Fruit fly (Drosophila melanogaster) whole organism, embryonic: ENCODE data around the gene Cog1.

Source experiments
- Atf-2 ChIP-seq: fragments of 200-800 bp; sonication (Bioruptor generic); optimal IDR thresholded peaks from 2 replicates; lab custom pipeline; 2016; ENCODE audit warnings: missing biosample characterization, missing genetic modification characterization
- CG11456 ChIP-seq: fragments of 200-800 bp; sonication (Bioruptor generic); IDR thresholded peaks from 3 replicates; pipeline ENCODE4 v1.3.6; 2022; ENCODE audit warnings: missing biosample characterization, missing genetic modification characterization
- CG12219 ChIP-seq: fragments of 200-800 bp; sonication (Bioruptor generic); optimal IDR thresholded peaks from 3 replicates; lab custom pipeline; 2018; ENCODE audit warnings: missing biosample characterization, mild to moderate bottlenecking, missing genetic modification characterization
- CG15479 ChIP-seq: fragments of 200-800 bp; sonication (Bioruptor generic); optimal IDR thresholded peaks from 3 replicates; lab custom pipeline; 2019; ENCODE audit warnings: missing biosample characterization, mild to moderate bottlenecking, missing genetic modification characterization, moderate library complexity
- CG18262 ChIP-seq: fragments of 200-800 bp; optimal IDR thresholded peaks from 3 replicates; lab custom pipeline; 2019; ENCODE audit warnings: missing biosample characterization, mild to moderate bottlenecking, missing genetic modification characterization, moderate library complexity
- CG18599 ChIP-seq: fragments of 200-800 bp; sonication (Bioruptor generic); optimal IDR thresholded peaks from 3 replicates; lab custom pipeline; 2017; ENCODE audit warnings: missing biosample characterization, missing genetic modification characterization, mild to moderate bottlenecking, moderate library complexity, missing genetic modification reagents
- CG18619 ChIP-seq: fragments of 200-800 bp; sonication (Bioruptor generic); optimal IDR thresholded peaks from 3 replicates; lab custom pipeline; 2017; ENCODE audit warnings: missing biosample characterization, mild to moderate bottlenecking, missing genetic modification characterization
- CG18764 ChIP-seq: fragments of 200-800 bp; sonication (Bioruptor generic); optimal IDR thresholded peaks from 3 replicates; lab custom pipeline; 2016; ENCODE audit warnings: missing biosample characterization, missing genetic modification characterization
- CG2202 ChIP-seq: fragments of 200-800 bp; sonication (Bioruptor generic); optimal IDR thresholded peaks from 2 replicates; lab custom pipeline; 2018; ENCODE audit warnings: missing biosample characterization, mild to moderate bottlenecking, missing genetic modification characterization
- CG2889 ChIP-seq: fragments of 200-800 bp; sonication (Bioruptor generic); IDR thresholded peaks from 3 replicates; pipeline ENCODE4 v1.3.6; 2022; ENCODE audit warnings: missing biosample characterization, missing genetic modification characterization
- CG6175 ChIP-seq: fragments of 200-800 bp; sonication (Bioruptor generic); IDR thresholded peaks from 3 replicates; pipeline ENCODE4 v1.3.6; 2022; ENCODE audit warnings: missing biosample characterization, missing genetic modification characterization
- CG6813 ChIP-seq: fragments of 200-800 bp; sonication (Bioruptor generic); optimal IDR thresholded peaks from 2 replicates; lab custom pipeline; 2017; ENCODE audit warnings: missing biosample characterization, missing genetic modification characterization, mild to moderate bottlenecking, moderate library complexity, missing genetic modification reagents
- CG8281 ChIP-seq: fragments of 200-800 bp; sonication (Bioruptor generic); optimal IDR thresholded peaks from 2 replicates; lab custom pipeline; 2018; ENCODE audit warnings: missing biosample characterization, mild to moderate bottlenecking, missing genetic modification characterization, moderate library complexity
- Chrac-16 ChIP-seq: fragments of 200-800 bp; sonication (Bioruptor generic); optimal IDR thresholded peaks from 3 replicates; lab custom pipeline; 2016; ENCODE audit warnings: missing biosample characterization, missing genetic modification characterization
- Dad ChIP-seq: fragments of 200-800 bp; sonication (Bioruptor generic); optimal IDR thresholded peaks from 3 replicates; lab custom pipeline; 2016; ENCODE audit warnings: missing biosample characterization, missing genetic modification characterization
- Deaf1 ChIP-seq: fragments of 200-800 bp; optimal IDR thresholded peaks from 3 replicates; lab custom pipeline; 2019; ENCODE audit warnings: missing biosample characterization, mild to moderate bottlenecking, missing genetic modification characterization, moderate library complexity
- Doc3 ChIP-seq: fragments of 200-800 bp; sonication (Bioruptor generic); IDR thresholded peaks from 3 replicates; pipeline ENCODE4 v1.3.6; 2022; ENCODE audit warnings: missing biosample characterization, missing genetic modification characterization; ENCODE audit not compliant: partially characterized antibody
- Eip74EF ChIP-seq, 2 experiments: fragments of 200-800 bp in 1 of 2; fragments of >200 bp in 1 of 2; sonication (Bioruptor generic) in 1 of 2; optimal IDR thresholded peaks; 2 replicates each; lab custom pipeline; 2017 to 2019; ENCODE audit warnings: missing biosample characterization in 2 of 2, missing genetic modification characterization in 2 of 2, mild to moderate bottlenecking in 1 of 2, moderate library complexity in 1 of 2
- Hmx ChIP-seq: fragments of 200-800 bp; sonication (Bioruptor generic); optimal IDR thresholded peaks from 2 replicates; lab custom pipeline; 2016; ENCODE audit warnings: missing biosample characterization, missing genetic modification characterization
- Hr3 ChIP-seq: fragments of 200-800 bp; sonication (Bioruptor generic); optimal IDR thresholded peaks from 3 replicates; lab custom pipeline; 2016; ENCODE audit warnings: missing biosample characterization, missing genetic modification characterization
- Hr78 ChIP-seq, 2 experiments: fragments of 200-800 bp in 1 of 2; fragments of >200 bp in 1 of 2; sonication (Bioruptor generic) in 1 of 2; optimal IDR thresholded peaks; 2 replicates each; lab custom pipeline; 2017 to 2019; ENCODE audit warnings: missing biosample characterization in 2 of 2, missing genetic modification characterization in 2 of 2, mild to moderate bottlenecking in 1 of 2, moderate library complexity in 1 of 2
- MBD-R2 ChIP-seq: fragments of 200-800 bp; sonication (Bioruptor generic); IDR thresholded peaks from 2 replicates; pipeline ENCODE4 v1.3.6; 2022; ENCODE audit warnings: missing biosample characterization, missing genetic modification characterization
- MESR4 ChIP-seq: fragments of 200-800 bp; sonication (Bioruptor generic); optimal IDR thresholded peaks from 2 replicates; lab custom pipeline; 2018; ENCODE audit warnings: missing biosample characterization, mild to moderate bottlenecking, missing genetic modification characterization, moderate library complexity
- Mad ChIP-seq: fragments of 200-800 bp; sonication (Bioruptor generic); optimal IDR thresholded peaks from 2 replicates; lab custom pipeline; 2016; ENCODE audit warnings: missing biosample characterization, missing genetic modification characterization
- Optix ChIP-seq: fragments of 200-800 bp; sonication (Bioruptor generic); IDR thresholded peaks from 3 replicates; pipeline ENCODE4 v1.3.6; 2022; ENCODE audit warnings: missing biosample characterization, missing genetic modification characterization
- Trl ChIP-seq, 3 experiments: fragments of >200 bp in 2 of 3; fragments of 200-800 bp in 1 of 3; sonication (Bioruptor generic) in 1 of 3; optimal IDR thresholded peaks; 2 replicates in 1 of 3; 3 replicates in 2 of 3; lab custom pipeline; 2016 to 2017; ENCODE audit warnings: missing biosample characterization in 1 of 3, missing genetic modification characterization in 1 of 3
- abd-A ChIP-seq: fragments of 200-800 bp; sonication (Bioruptor generic); optimal IDR thresholded peaks from 3 replicates; lab custom pipeline; 2019; ENCODE audit warnings: missing biosample characterization, mild to moderate bottlenecking, missing genetic modification characterization, moderate library complexity
- ap ChIP-seq: fragments of 200-800 bp; sonication (Bioruptor generic); IDR thresholded peaks from 2 replicates; pipeline ENCODE4 v1.3.6; 2022; ENCODE audit warnings: missing biosample characterization, missing genetic modification characterization
- bab2 ChIP-seq: fragments of 200-800 bp; sonication (Bioruptor generic); optimal IDR thresholded peaks from 2 replicates; lab custom pipeline; 2016; ENCODE audit warnings: missing biosample characterization, missing genetic modification characterization
- bcd ChIP-seq: fragments of 200-800 bp; sonication (Bioruptor generic); optimal IDR thresholded peaks from 2 replicates; lab custom pipeline; 2017; ENCODE audit warnings: missing biosample characterization, mild to moderate bottlenecking, missing genetic modification characterization
- ci ChIP-seq: fragments of 200-800 bp; sonication (Bioruptor generic); IDR thresholded peaks from 3 replicates; pipeline ENCODE4 v1.3.6; 2022; ENCODE audit warnings: missing biosample characterization, missing genetic modification characterization
- danr ChIP-seq: fragments of 200-800 bp; sonication (Bioruptor generic); IDR thresholded peaks from 2 replicates; pipeline ENCODE4 v1.3.6; 2022; ENCODE audit warnings: missing biosample characterization, missing genetic modification characterization
- gcm ChIP-seq: fragments of 200-800 bp; sonication (Bioruptor generic); optimal IDR thresholded peaks from 2 replicates; lab custom pipeline; 2019; ENCODE audit warnings: missing biosample characterization, mild to moderate bottlenecking, missing genetic modification characterization, moderate library complexity
- h ChIP-seq: fragments of >200 bp; optimal IDR thresholded peaks from 2 replicates; lab custom pipeline; 2017
- hb ChIP-seq: fragments of 200-800 bp; sonication (Bioruptor generic); IDR thresholded peaks from 3 replicates; pipeline ENCODE4 v1.3.6; 2022; ENCODE audit warnings: missing biosample characterization, missing genetic modification characterization; ENCODE audit not compliant: partially characterized antibody
- kah ChIP-seq: fragments of 200-800 bp; sonication (Bioruptor generic); optimal IDR thresholded peaks from 2 replicates; lab custom pipeline; 2018; ENCODE audit warnings: missing biosample characterization, mild to moderate bottlenecking, missing genetic modification characterization
- kay ChIP-seq: fragments of 200-800 bp; sonication (Bioruptor generic); optimal IDR thresholded peaks from 2 replicates; lab custom pipeline; 2016; ENCODE audit warnings: missing biosample characterization, missing genetic modification characterization
- lmd ChIP-seq: fragments of 200-800 bp; sonication (Bioruptor generic); IDR thresholded peaks from 2 replicates; pipeline ENCODE4 v1.3.6; 2022; ENCODE audit warnings: missing biosample characterization, missing genetic modification characterization
- nerfin-2 ChIP-seq: fragments of 200-800 bp; sonication (Bioruptor generic); IDR thresholded peaks from 2 replicates; pipeline ENCODE4 v1.3.6; 2022; ENCODE audit warnings: missing biosample characterization, missing genetic modification characterization; ENCODE audit not compliant: partially characterized antibody
- pros ChIP-seq: fragments of 200-800 bp; sonication (Bioruptor generic); optimal IDR thresholded peaks from 3 replicates; lab custom pipeline; 2019; ENCODE audit warnings: missing biosample characterization, mild to moderate bottlenecking, missing genetic modification characterization, moderate library complexity
- pzg ChIP-seq: fragments of 200-800 bp; sonication (Bioruptor generic); optimal IDR thresholded peaks from 3 replicates; lab custom pipeline; 2018; ENCODE audit warnings: missing biosample characterization, mild to moderate bottlenecking, missing genetic modification characterization, moderate library complexity
- seq ChIP-seq: fragments of 200-800 bp; sonication (Bioruptor generic); IDR thresholded peaks from 2 replicates; pipeline ENCODE4 v1.3.6; 2022; ENCODE audit warnings: missing biosample characterization, missing genetic modification characterization
- sim ChIP-seq: fragments of 200-800 bp; sonication (Bioruptor generic); IDR thresholded peaks from 2 replicates; pipeline ENCODE4 v1.3.6; 2022; ENCODE audit warnings: missing biosample characterization, missing genetic modification characterization
- tin ChIP-seq: fragments of 200-800 bp; sonication (Bioruptor generic); optimal IDR thresholded peaks from 3 replicates; lab custom pipeline; 2016; ENCODE audit warnings: missing biosample characterization, missing genetic modification characterization
- tio ChIP-seq: fragments of 200-800 bp; sonication (Bioruptor generic); optimal IDR thresholded peaks from 2 replicates; lab custom pipeline; 2017; ENCODE audit warnings: missing biosample characterization, missing genetic modification characterization, inconsistent platforms
- tna ChIP-seq: fragments of 200-800 bp; sonication (Bioruptor generic); IDR thresholded peaks from 2 replicates; pipeline ENCODE4 v1.3.6; 2022; ENCODE audit warnings: missing biosample characterization, missing genetic modification characterization; ENCODE audit not compliant: partially characterized antibody
- twi ChIP-seq: fragments of 200-800 bp; optimal IDR thresholded peaks from 2 replicates; lab custom pipeline; 2019; ENCODE audit warnings: missing biosample characterization, mild to moderate bottlenecking, missing genetic modification characterization, moderate library complexity
- unc-4 ChIP-seq: fragments of 200-800 bp; sonication (Bioruptor generic); IDR thresholded peaks from 2 replicates; pipeline ENCODE4 v1.3.6; 2022; ENCODE audit warnings: missing biosample characterization, missing genetic modification characterization; ENCODE audit not compliant: partially characterized antibody
- vvl ChIP-seq: fragments of 200-800 bp; sonication (Bioruptor generic); IDR thresholded peaks from 2 replicates; pipeline ENCODE4 v1.3.6; 2022; ENCODE audit warnings: missing biosample characterization, missing genetic modification characterization
- wdn ChIP-seq: fragments of 200-800 bp; sonication (Bioruptor generic); IDR thresholded peaks from 2 replicates; pipeline ENCODE4 v1.3.6; 2022; ENCODE audit warnings: missing biosample characterization, missing genetic modification characterization

Cog1 gene

dm6 chr3R:12244468-12245060, 25.1 kb upstream of the Cog1 start (continued):
- TF ChIP-seq bab2 (GFP tag; lab: Kevin White, UChicago) (no peak), Mad (no peak), lmd (GFP tag; lab: Robert Waterston, UW) (no peak), MBD-R2 (GFP tag; lab: Robert Waterston, UW) (no peak), CG2202 (tag; lab: Kevin White, UChicago) (no peak), CG12219 (GFP tag; lab: Kevin White, UChicago) (no peak), tio (GFP tag; lab: Kevin White, UChicago) (no peak), gcm (no peak), CG2889 (GFP tag; lab: Robert Waterston, UW) (no peak), Hr3 (no peak), tin (GFP tag; lab: Kevin White, UChicago) (no peak), sim (no peak), pzg (GFP tag; lab: Kevin White, UChicago) (no peak), Deaf1 (tag; lab: Kevin White, UChicago) (peak; percentile 82), wdn (GFP tag; lab: Robert Waterston, UW) (no peak), Optix (GFP tag; lab: Robert Waterston, UW) (no peak), ci (no peak; the same call in 2 of the 3 replicates), CG8281 (tag; lab: Kevin White, UChicago) (no peak), danr (GFP tag; lab: Robert Waterston, UW) (no peak), nerfin-2 (GFP tag; lab: Robert Waterston, UW) (no peak), Trl (optimal IDR thresholded peaks at IDR 0.05; lab: Kevin White, UChicago) (peak; percentile 59 to 69), Trl (GFP tag; optimal IDR thresholded peaks at IDR 0.05; lab: Kevin White, UChicago) (no peak), CG18619 (GFP tag; lab: Kevin White, UChicago) (no peak), CG6175 (peak; percentile 22; the same call in 1 of the 3 replicates), bcd (no peak), CG15479 (GFP tag; lab: Kevin White, UChicago) (no peak), Chrac-16 (no peak), abd-A (no peak), Hr78 (GFP tag; optimal IDR thresholded peaks at IDR 0.05; lab: Kevin White, UChicago) (peak in 1 of 2 experiments; percentile 62), CG18262 (tag; lab: Kevin White, UChicago) (no peak), twi (tag; lab: Kevin White, UChicago) (no peak), kah (GFP tag; lab: Kevin White, UChicago) (no peak), MESR4 (GFP tag; lab: Kevin White, UChicago) (no peak), CG18764 (no peak), Dad (GFP tag; lab: Kevin White, UChicago) (no peak), Eip74EF (GFP tag; optimal IDR thresholded peaks at IDR 0.05; lab: Kevin White, UChicago) (no peak), CG11456 (GFP tag; lab: Robert Waterston, UW) (no peak), vvl (0 out of 2 replicates have a peak, but pooled peaks have one; percentile 51), Atf-2 (GFP tag; lab: Kevin White, UChicago) (no peak), hb (GFP tag; lab: Robert Waterston, UW) (no peak), pros (GFP tag; lab: Kevin White, UChicago) (no peak), Doc3 (GFP tag; lab: Robert Waterston, UW) (no peak), CG18599 (no peak), CG6813 (no peak), tna (GFP tag; lab: Robert Waterston, UW) (peak; percentile 27; the same call in 1 of the 2 replicates), ap (GFP tag; lab: Robert Waterston, UW) (no peak), kay (GFP tag; lab: Kevin White, UChicago) (no peak), seq (GFP tag; lab: Robert Waterston, UW) (0 out of 2 replicates have a peak, but pooled peaks have one; percentile 38), h (lab: Kevin White, UChicago) (no peak), unc-4 (GFP tag; lab: Robert Waterston, UW) (no peak), Hmx (GFP tag; lab: Kevin White, UChicago) (no peak)
